Worm (Caenorhabditis elegans) whole organism, midembryonic: ENCODE results near the gene F56F10.2.

Source experiments
- T22C8.4 ChIP-seq: fragments of 200-800 bp; sonication (Bioruptor generic); IDR thresholded peaks from 2 replicates; pipeline ENCODE4 v1.3.6; 2022; ENCODE audit warnings: missing genetic modification characterization, missing compliant biosample characterization
- cog-1 ChIP-seq: sonication (generic microtip); optimal IDR thresholded peaks from 2 replicates; lab custom pipeline; 2016; ENCODE audit warnings: missing genetic modification characterization, missing compliant biosample characterization
- flt-1 ChIP-seq: fragments of 200-800 bp; sonication (Bioruptor generic); IDR thresholded peaks from 2 replicates; pipeline ENCODE4 v1.3.6; 2022; ENCODE audit warnings: missing genetic modification characterization, missing compliant biosample characterization
- klf-2 ChIP-seq: fragments of 200-800 bp; sonication (Bioruptor generic); conservative IDR thresholded peaks from 2 replicates; pipeline ENCODE4 v1.3.6; 2022; ENCODE audit warnings: missing genetic modification reagents, missing genetic modification characterization, missing compliant biosample characterization
- med-1 ChIP-seq: sonication (generic microtip); optimal IDR thresholded peaks from 2 replicates; lab custom pipeline; 2017; ENCODE audit warnings: missing genetic modification characterization, mild to moderate bottlenecking, missing compliant biosample characterization, antibody characterized with exemption, missing genetic modification reagents; ENCODE audit not compliant: insufficient read depth
- ref-1 ChIP-seq: fragments of 200-800 bp; sonication (Bioruptor generic); conservative IDR thresholded peaks from 2 replicates; pipeline ENCODE4 v1.3.6; 2022; ENCODE audit warnings: missing genetic modification reagents, missing genetic modification characterization, missing compliant biosample characterization
- tab-1 ChIP-seq: fragments of 200-800 bp; sonication (Bioruptor generic); IDR thresholded peaks from 2 replicates; pipeline ENCODE4 v1.3.6; 2022; ENCODE audit warnings: missing genetic modification characterization, missing compliant biosample characterization
- ztf-23 ChIP-seq: fragments of 200-800 bp; sonication (Bioruptor generic); IDR thresholded peaks from 2 replicates; pipeline ENCODE4 v1.3.6; 2022; ENCODE audit warnings: missing genetic modification reagents, missing genetic modification characterization, missing compliant biosample characterization
- ztf-29 ChIP-seq: fragments of 200-800 bp; sonication (Bioruptor generic); IDR thresholded peaks from 2 replicates; pipeline ENCODE4 v1.3.6; 2022; ENCODE audit warnings: missing genetic modification reagents, missing genetic modification characterization, missing compliant biosample characterization

The F56F10.2 gene

DNA sequence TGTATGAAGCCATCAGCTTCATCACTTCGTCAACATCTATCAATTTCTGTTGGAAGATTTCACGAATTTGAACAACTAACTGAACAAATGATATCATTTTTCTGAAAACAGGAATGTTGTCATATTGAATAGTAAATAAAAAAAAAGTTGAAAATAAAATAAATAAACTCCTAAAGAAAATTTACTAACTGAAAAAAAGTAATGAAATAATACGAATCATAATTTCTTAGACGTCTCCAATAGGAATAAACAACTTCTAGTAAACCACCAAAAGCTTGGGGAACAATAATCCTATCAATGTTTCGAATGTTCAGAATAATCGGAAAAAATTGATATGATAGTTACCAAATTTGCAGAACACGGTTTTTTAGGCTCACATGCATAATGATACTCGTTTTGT lies 4.1 kb downstream of the F56F10.2 start, which contains the start of gene cdo-1:
Gene cdo-1, minus strand, starts transcription at position 101 of the 400 bp plus-strand sequence.
- no peak for TF ChIP-seq ztf-29
- TF ChIP-seq cog-1 (tag; lab: Kevin White, UChicago): no peak
- no peak for TF ChIP-seq T22C8.4 (GFP tag; lab: Robert Waterston, UW)

DNA sequence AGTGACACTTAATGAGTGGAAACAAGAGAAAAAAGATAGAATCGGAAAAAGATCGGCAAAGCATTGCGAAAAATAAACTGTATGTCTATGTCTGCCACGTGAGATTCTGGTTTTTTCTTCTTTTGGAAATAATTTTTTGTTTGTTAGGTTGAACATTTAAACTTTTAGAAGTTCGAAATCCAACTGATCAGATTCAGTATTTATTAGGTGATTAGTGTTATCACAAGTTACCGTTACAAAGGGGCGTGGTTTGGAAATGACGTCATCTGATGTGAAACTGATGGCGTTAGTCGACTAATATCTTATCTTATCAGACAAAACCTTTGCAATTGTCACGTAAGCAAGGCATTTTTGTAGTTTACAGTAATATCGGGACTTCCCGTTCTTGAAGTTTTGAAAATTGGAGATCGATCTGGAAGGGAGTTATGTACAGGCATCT lies 4.9 kb downstream of the F56F10.2 start:
- TF ChIP-seq klf-2 (GFP tag; lab: Robert Waterston, UW) (no peak), flt-1 (GFP tag; lab: Robert Waterston, UW) (no peak), med-1 (GFP tag; lab: Kevin White, UChicago) (no peak), cog-1 (tag; lab: Kevin White, UChicago) (no peak), tab-1 (GFP tag; lab: Robert Waterston, UW) (no peak), ref-1 (GFP tag; lab: Robert Waterston, UW) (no peak), ztf-29 (no peak)

DNA sequence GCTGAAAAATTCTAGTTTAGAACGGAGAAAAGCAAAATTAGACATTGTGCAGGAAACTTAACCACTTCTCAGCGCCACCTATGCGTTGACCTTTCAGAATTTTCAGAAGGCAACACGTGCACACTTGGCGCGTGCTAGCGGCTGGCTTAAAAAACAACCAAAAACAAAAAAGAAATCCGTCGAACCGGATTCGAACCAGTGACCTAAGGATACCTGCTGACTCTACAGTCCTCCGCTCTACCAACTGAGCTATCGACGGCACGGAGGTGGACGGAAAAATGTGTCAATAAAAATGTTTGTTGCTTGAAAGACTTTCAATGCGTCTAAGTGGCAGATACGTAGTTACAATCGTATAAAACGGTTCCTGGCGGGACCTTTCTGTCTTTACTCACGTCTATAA lies 5.8 kb downstream of the F56F10.2 start:
- no peak for TF ChIP-seq klf-2 (GFP tag; lab: Robert Waterston, UW)
- TF ChIP-seq tab-1 (GFP tag; lab: Robert Waterston, UW): no peak
- no peak for TF ChIP-seq cog-1 (tag; lab: Kevin White, UChicago)
- TF ChIP-seq med-1 (GFP tag; lab: Kevin White, UChicago): no peak
- TF ChIP-seq ztf-23 (GFP tag; lab: Robert Waterston, UW): no peak
- TF ChIP-seq ztf-29: no peak
- no peak for TF ChIP-seq T22C8.4 (GFP tag; lab: Robert Waterston, UW)
- TF ChIP-seq ref-1 (GFP tag; lab: Robert Waterston, UW): no peak
- TF ChIP-seq flt-1 (GFP tag; lab: Robert Waterston, UW): no peak

DNA sequence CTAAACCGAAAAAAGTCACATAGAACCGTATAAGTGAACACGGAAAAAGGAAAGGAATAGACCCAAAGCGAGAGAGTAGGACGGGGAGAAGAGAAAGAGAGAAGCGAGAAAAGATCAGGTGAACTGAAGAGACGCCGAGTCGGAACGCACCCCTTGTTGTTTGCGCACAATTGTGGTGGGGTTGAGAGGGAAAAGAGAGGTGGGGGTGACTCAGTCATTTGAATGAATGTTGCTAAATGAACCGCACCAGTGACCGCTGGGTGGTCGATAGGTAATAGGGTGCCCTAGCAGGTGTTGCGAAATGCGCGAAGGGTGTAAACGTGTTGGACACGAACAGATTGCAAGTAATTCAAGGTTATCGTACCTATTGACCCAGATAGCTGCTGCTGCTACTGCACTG lies 11.6 kb downstream of the F56F10.2 start, which contains the start of gene lgl-1:
Gene lgl-1, minus strand, starts transcription at position 70 of the 400 bp plus-strand sequence.
- TF ChIP-seq ztf-29 (no peak), flt-1 (GFP tag; lab: Robert Waterston, UW) (0 out of 2 replicates have a peak, but pooled peaks have one; percentile 46), tab-1 (GFP tag; lab: Robert Waterston, UW) (no peak), T22C8.4 (GFP tag; lab: Robert Waterston, UW) (0 out of 2 replicates have a peak, but pooled peaks have one; percentile 13), klf-2 (GFP tag; lab: Robert Waterston, UW) (no peak), cog-1 (tag; lab: Kevin White, UChicago) (peak; percentile 70)

DNA sequence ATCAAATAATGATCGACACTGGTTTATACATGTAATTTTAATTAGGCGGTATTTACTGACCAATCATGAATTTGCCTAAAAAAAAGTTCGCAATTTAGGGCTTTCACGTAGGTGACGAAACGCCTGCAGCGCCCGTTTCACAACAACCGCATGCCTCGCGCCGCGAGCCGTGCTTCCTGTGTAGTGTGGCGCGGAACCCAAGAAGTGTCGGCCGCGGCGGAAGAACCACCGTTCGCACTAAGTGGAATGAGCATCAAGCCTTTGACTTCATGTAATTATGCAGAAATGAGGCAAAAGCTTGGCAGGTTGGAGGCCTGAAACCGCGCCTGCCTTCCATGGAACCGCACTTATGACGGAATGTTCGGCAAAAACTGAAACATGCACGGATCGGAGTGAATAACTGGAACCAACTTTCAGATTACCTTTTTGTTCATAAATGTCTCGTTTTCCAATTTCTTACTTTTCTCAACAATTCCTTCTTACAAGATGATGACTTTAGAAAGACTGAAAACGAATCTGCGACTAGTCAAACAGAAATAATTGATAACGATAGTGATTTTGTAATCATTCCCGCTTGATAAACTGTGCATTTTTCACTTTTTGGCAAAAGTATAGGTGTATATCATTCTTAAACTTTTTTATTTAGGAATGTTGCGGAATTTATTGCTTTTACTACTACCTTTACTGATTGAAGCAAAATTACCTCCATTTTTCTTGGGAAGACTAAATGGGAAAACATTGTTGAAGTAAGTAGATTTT lies 12.7 kb downstream of the F56F10.2 start, which contains the start of gene F56F10.1:
Gene F56F10.1, plus strand, starts transcription at position 647 of the 759 bp plus-strand sequence.
- TF ChIP-seq tab-1 (GFP tag; lab: Robert Waterston, UW): no peak
- TF ChIP-seq T22C8.4 (GFP tag; lab: Robert Waterston, UW): no peak
- no peak for TF ChIP-seq flt-1 (GFP tag; lab: Robert Waterston, UW)
- TF ChIP-seq ref-1 (GFP tag; lab: Robert Waterston, UW): no peak
- no peak for TF ChIP-seq med-1 (GFP tag; lab: Kevin White, UChicago)
- TF ChIP-seq ztf-23 (GFP tag; lab: Robert Waterston, UW): no peak
- no peak for TF ChIP-seq cog-1 (tag; lab: Kevin White, UChicago)
- no peak for TF ChIP-seq ztf-29
- TF ChIP-seq klf-2 (GFP tag; lab: Robert Waterston, UW): no peak

- TF ChIP-seq ref-1 (GFP tag; lab: Robert Waterston, UW) (no peak), T22C8.4 (GFP tag; lab: Robert Waterston, UW) (no peak), cog-1 (tag; lab: Kevin White, UChicago) (no peak), ztf-29 (no peak), ztf-23 (GFP tag; lab: Robert Waterston, UW) (no peak), med-1 (GFP tag; lab: Kevin White, UChicago) (no peak), tab-1 (GFP tag; lab: Robert Waterston, UW) (no peak)
Measured at ce11 chrX:873634-874033, 14.2 kb downstream of the F56F10.2 start.

- TF ChIP-seq flt-1 (GFP tag; lab: Robert Waterston, UW) (no peak), T22C8.4 (GFP tag; lab: Robert Waterston, UW) (no peak), ztf-23 (GFP tag; lab: Robert Waterston, UW) (peak; percentile 49; the same call in 1 of the 2 replicates), ztf-29 (no peak), cog-1 (tag; lab: Kevin White, UChicago) (peak; percentile 34)
Measured at ce11 chrX:876935-877334, 17.5 kb downstream of the F56F10.2 start, which contains the start of gene ZC13.1. Gene ZC13.1 (plus strand): TSS chrX:877239.

ce11 chrX:880367-880766 lies 21.0 kb downstream of the F56F10.2 start, which contains the start of gene ZC13.2:
Gene ZC13.2 (plus strand): TSS chrX:880667.
- no peak for TF ChIP-seq ztf-23 (GFP tag; lab: Robert Waterston, UW)
- TF ChIP-seq ref-1 (GFP tag; lab: Robert Waterston, UW): no peak
- TF ChIP-seq med-1 (GFP tag; lab: Kevin White, UChicago): no peak
- no peak for TF ChIP-seq flt-1 (GFP tag; lab: Robert Waterston, UW)
- no peak for TF ChIP-seq klf-2 (GFP tag; lab: Robert Waterston, UW)
- no peak for TF ChIP-seq ztf-29
- no peak for TF ChIP-seq tab-1 (GFP tag; lab: Robert Waterston, UW)
- TF ChIP-seq cog-1 (tag; lab: Kevin White, UChicago): no peak

- TF ChIP-seq med-1 (GFP tag; lab: Kevin White, UChicago) (no peak), T22C8.4 (GFP tag; lab: Robert Waterston, UW) (no peak), tab-1 (GFP tag; lab: Robert Waterston, UW) (no peak), ztf-29 (no peak), ztf-23 (GFP tag; lab: Robert Waterston, UW) (no peak), flt-1 (GFP tag; lab: Robert Waterston, UW) (no peak)
Measured at ce11 chrX:888294-888693, 28.9 kb downstream of the F56F10.2 start, which contains the start of gene mam-1. Gene mam-1 (minus strand): TSS chrX:888394.
